Fruit fly (Drosophila melanogaster): ENCODE measurements around the gene IleRS.

The IleRS gene

DNA sequence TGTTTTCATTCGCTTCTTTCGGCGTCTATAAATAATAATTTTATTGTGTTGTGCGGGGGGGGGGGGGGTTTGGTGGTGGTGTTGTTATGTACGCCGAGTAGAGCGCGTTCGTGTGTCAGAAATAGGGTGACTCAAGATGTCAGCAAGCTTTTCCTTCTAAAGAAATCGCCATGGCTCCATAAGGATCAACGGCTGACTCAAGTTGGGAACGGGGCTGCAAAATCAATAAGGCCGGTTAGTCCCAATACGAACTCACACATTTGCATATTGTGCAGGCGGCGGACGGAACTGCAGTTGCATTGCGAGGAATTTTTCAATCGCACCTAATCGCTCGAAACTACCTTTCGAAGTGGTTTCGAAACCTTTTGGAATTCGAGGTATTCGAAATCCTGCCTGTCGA lies 11.9 kb upstream of the IleRS start (continued):
- TF ChIP-seq odd (GFP tag; optimal IDR thresholded peaks at IDR 0.05) (no peak), grau (tag; optimal IDR thresholded peaks at IDR 0.05) (peak; percentile 53), Myb (GFP tag; optimal IDR thresholded peaks at IDR 0.05) (no peak), CG7556 (GFP tag; optimal IDR thresholded peaks at IDR 0.05) (no peak), Elba2 (GFP tag; optimal IDR thresholded peaks at IDR 0.05) (no peak), HLHmδ (GFP tag; optimal IDR thresholded peaks at IDR 0.05) (no peak), onecut (GFP tag; IDR thresholded peaks at IDR 0.05) (no peak; the same call in 1 of the 2 replicates), ci (GFP tag; IDR thresholded peaks at IDR 0.05) (no peak; the same call in 2 of the 3 replicates), CG2199 (GFP tag; IDR thresholded peaks at IDR 0.05) (no peak), repo (GFP tag; optimal IDR thresholded peaks at IDR 0.05) (no peak), GATAe (GFP tag; conservative IDR thresholded peaks at IDR 0.05) (no peak), CG7987 (GFP tag; optimal IDR thresholded peaks at IDR 0.05) (no peak), dmrt99B (tag; optimal IDR thresholded peaks at IDR 0.05) (peak; percentile 39), CG12299 (tag; optimal IDR thresholded peaks at IDR 0.05) (peak; percentile 33), CG18476 (GFP tag; optimal IDR thresholded peaks at IDR 0.05) (no peak), CG13287 (GFP tag; IDR thresholded peaks at IDR 0.05; ENCODE audit: partially characterized antibody) (no peak), Stat92E (GFP tag; optimal IDR thresholded peaks at IDR 0.05) (no peak), CG12104 (GFP tag; optimal IDR thresholded peaks at IDR 0.05) (no peak), CG31365 (tag; optimal IDR thresholded peaks at IDR 0.05) (no peak), vnd (GFP tag; IDR thresholded peaks at IDR 0.05; ENCODE audit: partially characterized antibody) (no peak), CG18262 (tag; optimal IDR thresholded peaks at IDR 0.05) (no peak), croc (GFP tag; conservative IDR thresholded peaks at IDR 0.05) (no peak), abd-A (tag; optimal IDR thresholded peaks at IDR 0.05) (no peak), run (tag; optimal IDR thresholded peaks at IDR 0.05) (no peak), ham (GFP tag; IDR thresholded peaks at IDR 0.05) (no peak), CG6175 (GFP tag; IDR thresholded peaks at IDR 0.05) (no peak), CG12769 (tag; optimal IDR thresholded peaks at IDR 0.05) (peak; percentile 52), Dip2 (GFP tag; IDR thresholded peaks at IDR 0.05) (no peak), pan (optimal IDR thresholded peaks at IDR 0.05) (no peak), pan (GFP tag; optimal IDR thresholded peaks at IDR 0.05 in 1 of 2, IDR thresholded peaks at IDR 0.05 in 1 of 2) (peak in 1 of 2 experiments; percentile 38), CHES-1-like (GFP tag; optimal IDR thresholded peaks at IDR 0.05) (no peak), Abd-B (GFP tag; optimal IDR thresholded peaks at IDR 0.05) (peak; percentile 2), CG12219 (GFP tag; optimal IDR thresholded peaks at IDR 0.05) (peak; percentile 20), NC2α (GFP tag; optimal IDR thresholded peaks at IDR 0.05) (no peak), CG12071 (GFP tag; optimal IDR thresholded peaks at IDR 0.05) (peak; percentile 48), Neu2 (GFP tag; optimal IDR thresholded peaks at IDR 0.05; ENCODE audit: borderline replicate concordance) (no peak), lab (GFP tag; optimal IDR thresholded peaks at IDR 0.05) (no peak), ac (GFP tag; optimal IDR thresholded peaks at IDR 0.05) (no peak), yki (optimal IDR thresholded peaks at IDR 0.05) (no peak), rib (GFP tag; IDR thresholded peaks at IDR 0.05) (no peak), CG3838 (GFP tag; optimal IDR thresholded peaks at IDR 0.05) (no peak), CG7372 (GFP tag; IDR thresholded peaks at IDR 0.05) (peak; percentile 17; the same call in 1 of the 2 replicates), tup (GFP tag; optimal IDR thresholded peaks at IDR 0.05) (no peak), Deaf1 (tag; optimal IDR thresholded peaks at IDR 0.05) (peak; percentile 51), ase (GFP tag; IDR thresholded peaks at IDR 0.05) (no peak), Ptx1 (GFP tag; IDR thresholded peaks at IDR 0.05) (peak; percentile 59; the same call in 1 of the 2 replicates), CG11696 (GFP tag; IDR thresholded peaks at IDR 0.05) (no peak), Gug (GFP tag; IDR thresholded peaks at IDR 0.05) (peak; percentile 6; the same call in 1 of the 4 replicates), bowl (GFP tag; IDR thresholded peaks at IDR 0.05) (no peak), CG17328 (GFP tag; IDR thresholded peaks at IDR 0.05) (peak; percentile 44), CG12155 (GFP tag; optimal IDR thresholded peaks at IDR 0.05) (no peak), CG17186 (GFP tag; optimal IDR thresholded peaks at IDR 0.05) (no peak)

All from whole organism, embryonic.